Comparison of ENCODE assay signal across 6 fruit fly cellular contexts in the genomic region with DNA sequence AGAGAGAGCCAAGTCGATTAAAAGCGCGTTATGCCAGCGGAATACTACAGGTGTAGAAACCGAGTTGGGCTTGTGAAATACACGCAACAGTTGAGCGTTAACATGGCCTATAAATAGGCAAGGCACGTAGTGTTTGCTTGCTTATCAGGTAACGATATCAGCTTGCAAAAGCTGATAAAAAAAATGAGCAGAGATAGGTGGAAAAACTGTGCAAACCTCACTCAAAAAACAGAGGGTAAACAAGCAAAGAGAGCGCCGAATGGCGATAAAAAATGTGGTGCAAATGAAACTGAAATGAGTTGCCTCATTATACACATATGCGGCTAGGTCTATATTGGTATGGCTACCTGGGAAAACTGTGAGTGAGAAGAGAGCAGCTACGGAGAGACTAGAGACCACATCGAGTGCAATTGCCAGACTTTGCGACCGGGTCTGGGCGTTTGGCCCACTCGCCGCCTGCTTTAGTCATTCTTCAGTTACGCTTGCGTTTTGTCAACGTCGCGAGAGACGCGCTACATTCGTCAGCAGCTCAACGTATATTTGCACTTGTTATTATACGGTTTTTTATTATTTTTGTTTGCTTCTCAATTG.
A peak's percentile ranks its signal among the peaks of the same experiment; 100 is the strongest.
TF ChIP-seq lines count a peak whose summit lies in the region.

No protein-coding gene starts in this region.

- no peak for TF ChIP-seq CTCF in whole organism, embryonic (GFP tag; optimal IDR thresholded peaks at IDR 0.05; lab: Kevin White, UChicago)

TF ChIP-seq in whole organism, 6 proteins besides CTCF, POLR2A, EP300 and RAD21:
- TF ChIP-seq EcR (GFP tag; optimal IDR thresholded peaks at IDR 0.05; lab: Kevin White, UChicago) (no peak), psq (optimal IDR thresholded peaks at IDR 0.05; lab: Kevin White, UChicago) (no peak), pan (optimal IDR thresholded peaks at IDR 0.05; lab: Kevin White, UChicago) (no peak), Dll (optimal IDR thresholded peaks at IDR 0.05; lab: Kevin White, UChicago) (peak; percentile 56), CG8478 (optimal IDR thresholded peaks at IDR 0.05; lab: Kevin White, UChicago) (no peak)
TF ChIP-seq in whole organism: peak in this region for 1.

TF ChIP-seq in whole organism, adult, 20 proteins besides CTCF, POLR2A, EP300 and RAD21 (continues in another document):
- TF ChIP-seq cic (GFP tag; optimal IDR thresholded peaks at IDR 0.05; lab: Kevin White, UChicago) = peak; percentile 86
- peak; percentile 12 for TF ChIP-seq CG14711 (tag; optimal IDR thresholded peaks at IDR 0.05; lab: Kevin White, UChicago)
- TF ChIP-seq CG12768 (GFP tag; optimal IDR thresholded peaks at IDR 0.05; lab: Kevin White, UChicago) = peak; percentile 80
- no peak for TF ChIP-seq Clk (GFP tag; optimal IDR thresholded peaks at IDR 0.05; lab: Kevin White, UChicago)
- TF ChIP-seq CG33017 (tag; optimal IDR thresholded peaks at IDR 0.05; lab: Kevin White, UChicago) = peak; percentile 50
- peak; percentile 20 for TF ChIP-seq ovo (GFP tag; optimal IDR thresholded peaks at IDR 0.05; lab: Kevin White, UChicago)
- TF ChIP-seq toe (GFP tag; optimal IDR thresholded peaks at IDR 0.05; lab: Kevin White, UChicago) = peak; percentile 58
- TF ChIP-seq CG1620 (GFP tag; optimal IDR thresholded peaks at IDR 0.05; lab: Kevin White, UChicago) = no peak
- TF ChIP-seq CG5204 (GFP tag; optimal IDR thresholded peaks at IDR 0.05; lab: Kevin White, UChicago) = peak; percentile 37
- TF ChIP-seq bab1 (GFP tag; optimal IDR thresholded peaks at IDR 0.05; lab: Kevin White, UChicago) = peak; percentile 25
- TF ChIP-seq CG7101 (tag; optimal IDR thresholded peaks at IDR 0.05; lab: Kevin White, UChicago) = no peak
- TF ChIP-seq CG7045 (GFP tag; optimal IDR thresholded peaks at IDR 0.05; lab: Kevin White, UChicago) = no peak
- TF ChIP-seq Mnt (GFP tag; optimal IDR thresholded peaks at IDR 0.05; lab: Kevin White, UChicago) = peak; percentile 66
- no peak for TF ChIP-seq cnc (optimal IDR thresholded peaks at IDR 0.05; lab: Kevin White, UChicago)
- peak; percentile 2 for TF ChIP-seq pad (GFP tag; optimal IDR thresholded peaks at IDR 0.05; lab: Kevin White, UChicago)
- TF ChIP-seq tj (GFP tag; optimal IDR thresholded peaks at IDR 0.05; lab: Kevin White, UChicago) = peak; percentile 39

TF ChIP-seq in whole organism, embryonic, 481 proteins besides CTCF, POLR2A, EP300 and RAD21 (continues in another document):
- TF ChIP-seq gro (GFP tag; optimal IDR thresholded peaks at IDR 0.05; lab: Kevin White, UChicago) = no peak
- TF ChIP-seq Neu2 (GFP tag; optimal IDR thresholded peaks at IDR 0.05; lab: Kevin White, UChicago; ENCODE audit: borderline replicate concordance) = no peak
- peak; percentile 88 for TF ChIP-seq sqz (GFP tag; optimal IDR thresholded peaks at IDR 0.05; lab: Kevin White, UChicago)
- TF ChIP-seq vnd (GFP tag; IDR thresholded peaks at IDR 0.05; lab: Robert Waterston, UW; ENCODE audit: partially characterized antibody) = no peak
- no peak for TF ChIP-seq Lhr (GFP tag; optimal IDR thresholded peaks at IDR 0.05; lab: Kevin White, UChicago)
- TF ChIP-seq CG7556 (GFP tag; optimal IDR thresholded peaks at IDR 0.05; lab: Kevin White, UChicago) = peak; percentile 10
- TF ChIP-seq CG4328 (GFP tag; optimal IDR thresholded peaks at IDR 0.05; lab: Kevin White, UChicago) = peak; percentile 14
- no peak for TF ChIP-seq aop (GFP tag; IDR thresholded peaks at IDR 0.05; lab: Robert Waterston, UW)
- TF ChIP-seq tgo (GFP tag; IDR thresholded peaks at IDR 0.05; lab: Robert Waterston, UW) = no peak
- TF ChIP-seq CG34422 (GFP tag; IDR thresholded peaks at IDR 0.05; lab: Robert Waterston, UW) = peak; percentile 25; the same call in 1 of the 3 replicates
- TF ChIP-seq CG3163 (GFP tag; optimal IDR thresholded peaks at IDR 0.05; lab: Kevin White, UChicago) = peak; percentile 69
- TF ChIP-seq lab (GFP tag; optimal IDR thresholded peaks at IDR 0.05; lab: Kevin White, UChicago) = peak; percentile 49
- no peak for TF ChIP-seq Side (GFP tag; optimal IDR thresholded peaks at IDR 0.05; lab: Kevin White, UChicago)
- no peak; the same call in 2 of the 3 replicates for TF ChIP-seq gce (GFP tag; IDR thresholded peaks at IDR 0.05; lab: Robert Waterston, UW)
- TF ChIP-seq phol (tag; optimal IDR thresholded peaks at IDR 0.05; lab: Kevin White, UChicago) = no peak
- peak; percentile 76 for TF ChIP-seq Med (GFP tag; lab: Kevin White, UChicago)

TF ChIP-seq in whole organism, prepupa, 60 proteins besides CTCF, POLR2A, EP300 and RAD21:
- TF ChIP-seq Hr38 (GFP tag; optimal IDR thresholded peaks at IDR 0.05; lab: Kevin White, UChicago) = no peak
- 0 out of 3 replicates have a peak, but pooled peaks have one; percentile 32 for TF ChIP-seq eg (GFP tag; IDR thresholded peaks at IDR 0.05; lab: Robert Waterston, UW)
- peak; percentile 80 for TF ChIP-seq fkh (GFP tag; optimal IDR thresholded peaks at IDR 0.05; lab: Kevin White, UChicago)
- TF ChIP-seq Eip78C (GFP tag; lab: Kevin White, UChicago) = peak; percentile 56
- TF ChIP-seq CG34406 (GFP tag; optimal IDR thresholded peaks at IDR 0.05; lab: Kevin White, UChicago) = peak; percentile 4
- 0 out of 2 replicates have a peak, but pooled peaks have one; percentile 18 for TF ChIP-seq CG15336 (GFP tag; IDR thresholded peaks at IDR 0.05; lab: Robert Waterston, UW)
- peak; percentile 68 for TF ChIP-seq vri (GFP tag; optimal IDR thresholded peaks at IDR 0.05; lab: Kevin White, UChicago)
- TF ChIP-seq CG16779 (tag; optimal IDR thresholded peaks at IDR 0.05; lab: Kevin White, UChicago) = peak; percentile 12
- TF ChIP-seq topi (GFP tag; optimal IDR thresholded peaks at IDR 0.05; lab: Kevin White, UChicago) = no peak

TF ChIP-seq in whole organism, pupa, 21 proteins besides CTCF, POLR2A, EP300 and RAD21:
- TF ChIP-seq CG9948 (tag; optimal IDR thresholded peaks at IDR 0.05; lab: Kevin White, UChicago) (no peak), Pif1A (GFP tag; optimal IDR thresholded peaks at IDR 0.05; lab: Kevin White, UChicago) (no peak), rn (GFP tag; IDR thresholded peaks at IDR 0.05; lab: Robert Waterston, UW) (no peak), Ets98B (GFP tag; IDR thresholded peaks at IDR 0.05; lab: Robert Waterston, UW) (no peak; the same call in 1 of the 2 replicates), Snoo (tag; optimal IDR thresholded peaks at IDR 0.05; lab: Kevin White, UChicago) (no peak), Pif1B (GFP tag; optimal IDR thresholded peaks at IDR 0.05; lab: Kevin White, UChicago) (peak; percentile 31), gl (tag; optimal IDR thresholded peaks at IDR 0.05; lab: Kevin White, UChicago) (no peak), EcR (GFP tag; optimal IDR thresholded peaks at IDR 0.05; lab: Kevin White, UChicago) (peak; percentile 1), D1 (tag; optimal IDR thresholded peaks at IDR 0.05; lab: Kevin White, UChicago) (no peak), CG15710 (tag; optimal IDR thresholded peaks at IDR 0.05; lab: Kevin White, UChicago) (no peak), CG13204 (GFP tag; optimal IDR thresholded peaks at IDR 0.05; lab: Kevin White, UChicago) (no peak), CG17806 (tag; optimal IDR thresholded peaks at IDR 0.05; lab: Kevin White, UChicago) (no peak), CG14655 (GFP tag; optimal IDR thresholded peaks at IDR 0.05; lab: Kevin White, UChicago) (no peak)

TF ChIP-seq in whole organism, wandering third instar larva, 38 proteins besides CTCF, POLR2A, EP300 and RAD21 (continues in another document):
- TF ChIP-seq lola (GFP tag; optimal IDR thresholded peaks at IDR 0.05; lab: Kevin White, UChicago) = no peak
- TF ChIP-seq GATAd (GFP tag; optimal IDR thresholded peaks at IDR 0.05; lab: Kevin White, UChicago) = no peak
- no peak for TF ChIP-seq dmrt93B (GFP tag; optimal IDR thresholded peaks at IDR 0.05; lab: Kevin White, UChicago)
- peak; percentile 73 for TF ChIP-seq h (GFP tag; optimal IDR thresholded peaks at IDR 0.05; lab: Kevin White, UChicago)
- peak; percentile 51 to 55 for TF ChIP-seq dl (GFP tag; optimal IDR thresholded peaks at IDR 0.05; lab: Kevin White, UChicago; ENCODE audit: insufficient read depth in 1 of 2, partially characterized antibody in 2 of 2)
- TF ChIP-seq rgr (GFP tag; optimal IDR thresholded peaks at IDR 0.05; lab: Kevin White, UChicago) = peak; percentile 54
- TF ChIP-seq Abd-B (GFP tag; optimal IDR thresholded peaks at IDR 0.05; lab: Kevin White, UChicago) = no peak
- no peak for TF ChIP-seq woc (GFP tag; optimal IDR thresholded peaks at IDR 0.05; lab: Kevin White, UChicago)
- TF ChIP-seq dsf (GFP tag; optimal IDR thresholded peaks at IDR 0.05; lab: Kevin White, UChicago; ENCODE audit: borderline replicate concordance) = no peak
- TF ChIP-seq N (GFP tag; optimal IDR thresholded peaks at IDR 0.05; lab: Kevin White, UChicago) = no peak
- no peak for TF ChIP-seq CG9705 (GFP tag; optimal IDR thresholded peaks at IDR 0.05; lab: Kevin White, UChicago)
- TF ChIP-seq brk (GFP tag; optimal IDR thresholded peaks at IDR 0.05; lab: Kevin White, UChicago) = peak; percentile 80
- TF ChIP-seq Hr78 (GFP tag; optimal IDR thresholded peaks at IDR 0.05; lab: Kevin White, UChicago) = no peak
- TF ChIP-seq pan (optimal IDR thresholded peaks at IDR 0.05; lab: Kevin White, UChicago) = no peak
- TF ChIP-seq fru (GFP tag; optimal IDR thresholded peaks at IDR 0.05; lab: Kevin White, UChicago) = peak; percentile 15
- peak; percentile 52 for TF ChIP-seq Jra (GFP tag; optimal IDR thresholded peaks at IDR 0.05; lab: Kevin White, UChicago)
- no peak for TF ChIP-seq sv (GFP tag; optimal IDR thresholded peaks at IDR 0.05; lab: Kevin White, UChicago)
- no peak for TF ChIP-seq HLH106 (tag; optimal IDR thresholded peaks at IDR 0.05; lab: Kevin White, UChicago)
- peak; percentile 17 for TF ChIP-seq psq (GFP tag; optimal IDR thresholded peaks at IDR 0.05; lab: Kevin White, UChicago)
- TF ChIP-seq sage (GFP tag; optimal IDR thresholded peaks at IDR 0.05; lab: Kevin White, UChicago) = no peak
- TF ChIP-seq Sp1 (GFP tag; optimal IDR thresholded peaks at IDR 0.05; lab: Kevin White, UChicago) = no peak
- TF ChIP-seq br (GFP tag; optimal IDR thresholded peaks at IDR 0.05; lab: Kevin White, UChicago) = peak; percentile 62
- TF ChIP-seq Hnf4 (GFP tag; optimal IDR thresholded peaks at IDR 0.05; lab: Kevin White, UChicago) = peak; percentile 53
- TF ChIP-seq Hr83 (GFP tag; optimal IDR thresholded peaks at IDR 0.05; lab: Kevin White, UChicago; ENCODE audit: poor library complexity, severe bottlenecking) = peak; percentile 83
- TF ChIP-seq ey (GFP tag; optimal IDR thresholded peaks at IDR 0.05; lab: Kevin White, UChicago) = no peak
- TF ChIP-seq Mio (GFP tag; optimal IDR thresholded peaks at IDR 0.05; lab: Kevin White, UChicago) = no peak
- TF ChIP-seq Vsx2 (GFP tag; optimal IDR thresholded peaks at IDR 0.05; lab: Kevin White, UChicago; ENCODE audit: partially characterized antibody) = no peak
- peak; percentile 70 for TF ChIP-seq Dif (GFP tag; optimal IDR thresholded peaks at IDR 0.05; lab: Kevin White, UChicago; ENCODE audit: partially characterized antibody)
- no peak for TF ChIP-seq Myc (optimal IDR thresholded peaks at IDR 0.05; lab: Kevin White, UChicago)
- TF ChIP-seq tai (GFP tag; optimal IDR thresholded peaks at IDR 0.05; lab: Kevin White, UChicago) = peak; percentile 58
- no peak for TF ChIP-seq jim (GFP tag; optimal IDR thresholded peaks at IDR 0.05; lab: Kevin White, UChicago)
